Worm (Caenorhabditis elegans) whole organism, midembryonic: Measurements from ENCODE around the gene clec-153.

Source experiments
- T22C8.4 ChIP-seq: fragments of 200-800 bp; sonication (Bioruptor generic); IDR thresholded peaks from 2 replicates; pipeline ENCODE4 v1.3.6; 2022; ENCODE audit warnings: missing genetic modification characterization, missing compliant biosample characterization
- cog-1 ChIP-seq: sonication (generic microtip); optimal IDR thresholded peaks from 2 replicates; lab custom pipeline; 2016; ENCODE audit warnings: missing genetic modification characterization, missing compliant biosample characterization
- flt-1 ChIP-seq: fragments of 200-800 bp; sonication (Bioruptor generic); IDR thresholded peaks from 2 replicates; pipeline ENCODE4 v1.3.6; 2022; ENCODE audit warnings: missing genetic modification characterization, missing compliant biosample characterization
- klf-2 ChIP-seq: fragments of 200-800 bp; sonication (Bioruptor generic); conservative IDR thresholded peaks from 2 replicates; pipeline ENCODE4 v1.3.6; 2022; ENCODE audit warnings: missing genetic modification reagents, missing genetic modification characterization, missing compliant biosample characterization
- med-1 ChIP-seq: sonication (generic microtip); optimal IDR thresholded peaks from 2 replicates; lab custom pipeline; 2017; ENCODE audit warnings: missing genetic modification characterization, mild to moderate bottlenecking, missing compliant biosample characterization, antibody characterized with exemption, missing genetic modification reagents; ENCODE audit not compliant: insufficient read depth
- ref-1 ChIP-seq: fragments of 200-800 bp; sonication (Bioruptor generic); conservative IDR thresholded peaks from 2 replicates; pipeline ENCODE4 v1.3.6; 2022; ENCODE audit warnings: missing genetic modification reagents, missing genetic modification characterization, missing compliant biosample characterization
- tab-1 ChIP-seq: fragments of 200-800 bp; sonication (Bioruptor generic); IDR thresholded peaks from 2 replicates; pipeline ENCODE4 v1.3.6; 2022; ENCODE audit warnings: missing genetic modification characterization, missing compliant biosample characterization
- ztf-23 ChIP-seq: fragments of 200-800 bp; sonication (Bioruptor generic); IDR thresholded peaks from 2 replicates; pipeline ENCODE4 v1.3.6; 2022; ENCODE audit warnings: missing genetic modification reagents, missing genetic modification characterization, missing compliant biosample characterization
- ztf-29 ChIP-seq: fragments of 200-800 bp; sonication (Bioruptor generic); IDR thresholded peaks from 2 replicates; pipeline ENCODE4 v1.3.6; 2022; ENCODE audit warnings: missing genetic modification reagents, missing genetic modification characterization, missing compliant biosample characterization

The clec-153 gene

DNA sequence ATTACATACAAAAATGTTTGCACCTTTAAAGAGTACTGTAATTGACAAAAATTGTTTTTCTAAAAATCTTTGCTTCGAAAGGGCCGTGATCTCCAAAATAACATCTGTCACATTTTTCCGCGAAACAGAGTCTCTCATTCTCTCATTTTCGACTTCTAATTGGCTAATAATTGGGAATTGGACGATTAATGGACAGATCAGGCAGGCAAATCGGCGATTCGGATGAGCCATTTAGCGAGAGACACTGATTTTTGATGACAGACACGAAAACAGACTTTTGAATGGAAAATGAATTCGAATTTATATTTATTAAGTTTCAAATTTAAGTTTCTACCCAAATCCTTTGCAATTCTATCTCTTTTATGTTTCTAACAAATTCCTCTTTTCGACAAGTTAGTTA, 31.2 kb upstream of the clec-153 start:
- no peak for TF ChIP-seq T22C8.4 (GFP tag; lab: Robert Waterston, UW)
- TF ChIP-seq ref-1 = no peak
- TF ChIP-seq ztf-23 (GFP tag; lab: Robert Waterston, UW) = no peak
- no peak for TF ChIP-seq tab-1 (GFP tag; lab: Robert Waterston, UW)
- no peak for TF ChIP-seq cog-1 (tag; lab: Kevin White, UChicago)
- no peak for TF ChIP-seq klf-2 (GFP tag; lab: Robert Waterston, UW)
- TF ChIP-seq med-1 (GFP tag; lab: Kevin White, UChicago) = no peak
- TF ChIP-seq ztf-29 (GFP tag; lab: Robert Waterston, UW) = no peak
- no peak for TF ChIP-seq flt-1 (GFP tag; lab: Robert Waterston, UW)

DNA sequence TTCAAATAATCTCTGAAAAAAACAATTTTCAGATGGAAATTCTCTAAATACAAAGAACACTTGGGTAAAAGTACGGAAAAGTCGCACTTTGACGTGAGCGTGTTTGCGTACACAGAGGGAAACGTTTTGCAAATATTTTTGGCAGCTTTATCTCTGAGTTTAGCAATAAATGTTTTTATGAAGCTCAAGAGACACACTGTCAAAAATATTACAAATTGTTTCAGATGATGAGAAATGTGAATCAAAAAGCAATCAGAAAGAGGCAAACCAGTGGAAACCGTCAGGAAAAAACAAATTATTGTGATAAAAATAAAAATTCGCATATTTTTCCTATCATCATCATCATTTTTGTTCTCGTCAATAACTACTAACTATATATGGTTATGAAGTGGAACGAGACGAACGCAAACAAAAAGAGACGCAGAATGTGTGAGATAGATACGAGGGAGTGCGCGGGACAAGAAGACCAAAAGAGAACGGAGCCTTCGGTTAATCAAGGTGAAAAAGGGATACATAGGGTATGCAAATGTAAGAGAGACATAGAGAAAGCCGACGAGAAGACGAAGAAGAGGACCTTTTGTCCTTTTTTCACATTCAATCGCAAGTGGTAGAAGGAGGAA, 22.6 kb upstream of the clec-153 start, which contains the start of gene sel-2:
Gene sel-2 (minus strand): TSS at position 51 of the 620 bp plus-strand sequence.
- TF ChIP-seq klf-2 (GFP tag; lab: Robert Waterston, UW) (no peak), ztf-29 (GFP tag; lab: Robert Waterston, UW) (no peak)

DNA sequence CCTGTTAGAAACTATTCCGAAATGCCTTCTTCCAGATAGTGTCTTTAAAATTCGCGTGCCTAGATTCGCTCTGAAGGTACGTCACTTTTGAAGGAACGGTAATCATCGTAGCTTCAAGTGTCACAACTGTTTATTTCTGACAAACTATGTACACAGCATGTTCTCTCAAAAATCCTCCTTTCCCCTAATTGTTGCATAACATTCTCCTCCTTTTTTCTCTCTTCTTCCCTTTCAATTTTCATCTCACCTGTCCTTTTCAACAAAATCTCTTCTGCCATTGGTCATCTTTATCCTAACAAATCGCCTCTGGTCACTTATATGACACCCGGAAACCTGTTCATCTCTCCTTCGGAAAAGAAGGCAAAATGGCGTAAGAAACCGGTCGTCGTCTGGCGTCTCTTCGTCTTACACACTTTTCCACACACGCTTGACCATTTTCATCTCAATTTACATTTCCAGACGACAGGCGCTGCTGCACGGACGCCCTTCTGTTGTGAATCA, 18.9 kb upstream of the clec-153 start, which contains the start of gene lips-3:
Gene lips-3 (plus strand): TSS at position 458 of the 501 bp plus-strand sequence.
- TF ChIP-seq ref-1 (no peak), med-1 (GFP tag; lab: Kevin White, UChicago) (no peak), cog-1 (tag; lab: Kevin White, UChicago) (no peak)

DNA sequence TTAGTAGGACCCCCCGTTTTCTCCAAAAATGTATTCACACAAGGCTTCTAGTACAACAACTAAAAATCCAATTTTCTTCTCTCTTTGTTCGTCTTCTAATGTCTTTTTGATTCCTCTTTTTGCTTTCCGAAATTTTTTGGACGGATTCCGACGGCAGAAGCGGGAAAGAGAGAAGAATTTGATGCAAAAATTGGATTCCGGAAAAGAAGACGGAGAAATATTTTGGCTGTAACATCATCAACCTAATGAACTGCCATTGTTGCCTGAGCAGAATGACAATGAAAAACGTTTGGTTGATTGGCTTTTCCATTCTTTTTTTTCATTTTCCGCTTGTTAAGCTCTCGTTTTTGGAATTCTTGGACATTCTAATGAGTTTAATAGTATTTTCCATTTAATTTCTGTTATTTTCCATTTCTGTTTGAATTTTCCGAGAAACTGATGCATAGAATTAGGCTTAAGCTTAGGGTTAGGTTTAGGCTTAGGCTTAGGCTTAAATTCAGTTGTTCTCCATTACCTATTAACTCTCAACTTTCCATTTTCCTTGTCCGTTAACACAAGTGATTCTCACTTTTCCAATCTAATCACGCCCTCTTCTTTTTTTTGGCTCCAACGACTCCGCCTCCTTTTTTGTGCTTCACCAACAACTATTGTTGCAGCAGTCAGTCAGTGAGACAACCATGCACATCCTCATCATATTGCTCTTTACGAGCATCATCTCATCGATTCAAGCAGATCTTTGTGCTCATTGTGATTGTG, 12.5 kb upstream of the clec-153 start, which contains the start of gene lron-5:
Gene lron-5 (plus strand): TSS at position 655 of the 756 bp plus-strand sequence.
- TF ChIP-seq flt-1 (GFP tag; lab: Robert Waterston, UW) (no peak), klf-2 (GFP tag; lab: Robert Waterston, UW) (no peak)

DNA sequence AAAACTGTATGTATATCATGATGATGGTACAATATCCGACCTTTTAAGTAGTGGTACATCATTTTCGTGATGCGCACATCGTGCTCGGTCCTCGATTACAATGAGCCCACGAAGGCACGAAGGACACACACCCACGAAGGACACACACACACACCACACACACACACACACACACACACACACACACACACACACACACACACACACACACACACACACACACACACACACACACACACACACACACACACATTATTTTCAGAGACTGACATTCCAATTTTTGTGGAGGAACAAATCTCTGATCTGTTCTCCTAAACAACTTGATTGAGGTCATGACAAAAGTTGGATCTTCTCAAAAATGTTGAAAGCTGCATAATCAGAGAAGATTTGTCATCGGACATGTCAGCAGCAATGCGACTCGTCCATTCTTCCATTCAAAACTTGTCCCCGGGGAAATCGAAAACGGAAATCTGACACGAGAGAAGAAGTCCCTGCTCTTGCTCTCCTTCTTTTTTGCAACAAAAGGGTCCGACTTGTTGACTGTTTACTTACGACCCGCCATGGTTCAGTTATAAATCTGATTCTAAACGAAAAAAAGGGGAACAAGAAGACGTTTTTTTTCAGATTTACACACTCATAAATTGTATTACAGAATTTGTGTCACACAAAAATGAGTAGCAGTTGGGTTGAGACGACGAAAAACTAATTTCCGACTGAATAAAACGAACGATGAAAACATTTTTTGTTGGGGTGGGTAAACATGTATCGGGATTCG, 8.7 kb upstream of the clec-153 start:
- no peak for TF ChIP-seq ref-1
- TF ChIP-seq cog-1 (tag; lab: Kevin White, UChicago) = no peak
- TF ChIP-seq tab-1 (GFP tag; lab: Robert Waterston, UW) = no peak
- no peak for TF ChIP-seq med-1 (GFP tag; lab: Kevin White, UChicago)
- TF ChIP-seq ztf-29 (GFP tag; lab: Robert Waterston, UW) = no peak
- TF ChIP-seq ztf-23 (GFP tag; lab: Robert Waterston, UW) = no peak
- TF ChIP-seq klf-2 (GFP tag; lab: Robert Waterston, UW) = no peak
- no peak for TF ChIP-seq flt-1 (GFP tag; lab: Robert Waterston, UW)
- TF ChIP-seq T22C8.4 (GFP tag; lab: Robert Waterston, UW) = no peak

DNA sequence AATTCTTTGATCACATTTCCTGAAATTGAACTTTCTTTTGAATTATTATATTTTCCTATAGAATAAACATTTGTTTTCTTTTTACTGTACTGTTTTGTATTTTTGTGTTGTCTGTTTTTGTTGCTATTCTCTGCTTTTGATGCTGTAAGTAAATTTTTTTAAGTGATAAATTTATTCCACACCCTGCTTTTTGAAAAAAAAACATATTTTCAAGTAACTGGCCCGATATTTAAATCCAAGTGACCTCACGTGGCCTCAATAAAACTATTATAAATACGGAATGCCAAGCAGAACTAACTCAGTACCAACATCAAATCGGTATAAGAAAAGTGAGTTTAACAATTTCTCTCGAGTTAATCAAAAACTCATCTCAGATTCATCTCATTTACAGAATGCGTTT, 6.9 kb upstream of the clec-153 start, which contains the start of gene clec-151:
Gene clec-151 (plus strand): TSS at position 301 of the 400 bp plus-strand sequence.
- no peak for TF ChIP-seq tab-1 (GFP tag; lab: Robert Waterston, UW)
- TF ChIP-seq T22C8.4 (GFP tag; lab: Robert Waterston, UW) = no peak
- no peak for TF ChIP-seq flt-1 (GFP tag; lab: Robert Waterston, UW)
- no peak for TF ChIP-seq klf-2 (GFP tag; lab: Robert Waterston, UW)
- no peak for TF ChIP-seq ztf-29 (GFP tag; lab: Robert Waterston, UW)
- no peak for TF ChIP-seq ztf-23 (GFP tag; lab: Robert Waterston, UW)
- no peak for TF ChIP-seq med-1 (GFP tag; lab: Kevin White, UChicago)
- no peak for TF ChIP-seq ref-1
- TF ChIP-seq cog-1 (tag; lab: Kevin White, UChicago) = no peak

DNA sequence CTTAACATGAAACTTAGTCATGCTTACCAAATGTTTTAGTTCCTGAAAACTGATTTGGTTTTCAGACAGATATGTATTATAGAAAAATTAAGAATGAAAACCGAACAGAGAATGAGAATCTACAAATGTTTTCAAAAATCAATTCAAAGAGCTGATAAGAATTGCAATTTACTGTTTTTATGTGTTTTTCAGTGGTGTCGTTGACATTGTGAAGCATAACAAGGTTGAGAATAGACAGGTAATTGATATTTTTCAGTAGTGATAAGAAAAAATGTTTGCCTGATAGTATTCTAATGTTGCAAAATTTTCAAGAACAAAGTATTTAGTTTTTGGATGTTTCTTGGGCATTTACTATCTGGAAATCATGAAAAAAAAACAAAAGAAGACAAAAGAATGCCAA, 8.2 kb downstream of the clec-153 start, which contains the start of gene pfas-1:
Gene pfas-1 (minus strand): TSS at position 49 of the 400 bp plus-strand sequence.
- TF ChIP-seq ztf-29 (GFP tag; lab: Robert Waterston, UW) (no peak), tab-1 (GFP tag; lab: Robert Waterston, UW) (no peak), flt-1 (GFP tag; lab: Robert Waterston, UW) (no peak), T22C8.4 (GFP tag; lab: Robert Waterston, UW) (no peak), ref-1 (no peak), med-1 (GFP tag; lab: Kevin White, UChicago) (no peak), ztf-23 (GFP tag; lab: Robert Waterston, UW) (no peak), klf-2 (GFP tag; lab: Robert Waterston, UW) (no peak), cog-1 (tag; lab: Kevin White, UChicago) (no peak)

DNA sequence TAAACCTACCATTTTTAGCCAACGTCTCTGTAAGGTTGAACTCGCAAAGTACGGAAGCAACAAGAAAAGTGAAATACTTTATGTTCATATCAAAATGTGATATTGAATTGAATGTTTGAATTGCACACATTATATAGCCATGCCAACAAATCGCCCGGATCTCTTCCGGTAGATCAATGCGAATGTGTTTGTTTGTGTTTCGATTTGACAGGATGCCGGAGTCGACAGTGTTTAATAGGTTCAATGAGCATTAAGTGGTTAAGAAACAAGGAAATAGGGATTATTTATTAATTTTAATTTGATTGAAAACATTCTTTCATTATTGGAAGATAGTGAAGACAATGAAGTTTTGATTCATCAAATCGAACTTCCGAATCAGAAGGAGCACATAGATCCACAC, 11.2 kb downstream of the clec-153 start, which contains the start of gene pqn-29:
Gene pqn-29 (minus strand): TSS at position 101 of the 400 bp plus-strand sequence.
- TF ChIP-seq klf-2 (GFP tag; lab: Robert Waterston, UW) (no peak), ztf-23 (GFP tag; lab: Robert Waterston, UW) (no peak), tab-1 (GFP tag; lab: Robert Waterston, UW) (no peak), ztf-29 (GFP tag; lab: Robert Waterston, UW) (no peak), cog-1 (tag; lab: Kevin White, UChicago) (no peak), ref-1 (no peak), T22C8.4 (GFP tag; lab: Robert Waterston, UW) (no peak), med-1 (GFP tag; lab: Kevin White, UChicago) (no peak), flt-1 (GFP tag; lab: Robert Waterston, UW) (no peak)
